Worm (Caenorhabditis elegans) whole organism, L1 larva: Measurements from ENCODE around the gene scc-3.
A peak's percentile ranks its signal among the peaks of the same experiment; 100 is the strongest.

ENCODE experiments used
- C04F5.9 ChIP-seq: sonication (generic microtip); optimal IDR thresholded peaks from 2 replicates; lab custom pipeline; 2016; ENCODE audit warnings: missing genetic modification characterization, missing compliant biosample characterization
- C34B4.2 ChIP-seq: sonication (generic microtip); optimal IDR thresholded peaks from 2 replicates; lab custom pipeline; 2017; ENCODE audit warnings: mild to moderate bottlenecking, missing genetic modification characterization, missing compliant biosample characterization
- Y116A8C.19 ChIP-seq: sonication (generic microtip); optimal IDR thresholded peaks from 2 replicates; lab custom pipeline; 2016; ENCODE audit warnings: missing compliant biosample characterization, missing genetic modification characterization, borderline replicate concordance
- aha-1 ChIP-seq: fragments of 150-350 bp; optimal IDR thresholded peaks from 2 replicates; lab custom pipeline; 2014; ENCODE audit warnings: missing biosample characterization, missing genetic modification characterization
- aly-2 ChIP-seq: fragments of 150-350 bp; optimal IDR thresholded peaks from 2 replicates; lab custom pipeline; 2014; ENCODE audit warnings: missing biosample characterization, missing genetic modification characterization
- blmp-1 ChIP-seq: fragments of 150-350 bp; optimal IDR thresholded peaks from 2 replicates; lab custom pipeline; 2014; ENCODE audit warnings: missing biosample characterization, missing genetic modification characterization
- ceh-63 ChIP-seq: fragments of 200-800 bp; sonication (Bioruptor generic); optimal IDR thresholded peaks from 2 replicates; lab custom pipeline; 2018; ENCODE audit warnings: mild to moderate bottlenecking, missing genetic modification characterization, missing compliant biosample characterization
- ceh-82 ChIP-seq, 3 experiments: fragments of 150-350 bp in 1 of 3; sonication (generic microtip) in 2 of 3; optimal IDR thresholded peaks; 2 replicates each; lab custom pipeline; 2014 to 2017; ENCODE audit warnings: missing biosample characterization in 3 of 3, missing genetic modification characterization in 3 of 3
- dpl-1 ChIP-seq, 3 experiments: fragments of 150-350 bp in 2 of 3; sonication (generic microtip) in 1 of 3; optimal IDR thresholded peaks; 2 replicates each; lab custom pipeline; 2014 to 2017; ENCODE audit warnings: missing biosample characterization in 3 of 3, missing genetic modification characterization in 3 of 3, missing genetic modification reagents in 3 of 3
- dsc-1 ChIP-seq: sonication (generic microtip); optimal IDR thresholded peaks from 2 replicates; lab custom pipeline; 2016; ENCODE audit warnings: mild to moderate bottlenecking, missing genetic modification characterization, missing compliant biosample characterization
- efl-1 ChIP-seq, 4 experiments: fragments of 150-350 bp; optimal IDR thresholded peaks in 3 of 4; peaks in 1 of 4; 1 replicate in 1 of 4; 2 replicates in 3 of 4; lab custom pipeline; 2014; ENCODE audit warnings: missing biosample characterization in 2 of 4, missing genetic modification characterization in 2 of 4, missing genetic modification reagents in 2 of 4
- egl-27 ChIP-seq, 2 experiments: fragments of 150-350 bp in 1 of 2; sonication (generic microtip); optimal IDR thresholded peaks; 3 replicates each; lab custom pipeline; 2017 to 2018; ENCODE audit warnings: missing biosample characterization in 2 of 2, missing genetic modification characterization in 2 of 2, missing genetic modification reagents in 2 of 2
- elt-2 ChIP-seq: sonication (generic microtip); optimal IDR thresholded peaks from 2 replicates; lab custom pipeline; 2016; ENCODE audit warnings: missing genetic modification characterization, mild to moderate bottlenecking, inconsistent platforms, missing compliant biosample characterization, missing genetic modification reagents
- elt-3 ChIP-seq, 6 experiments: fragments of 150-350 bp in 1 of 6; sonication (generic microtip); optimal IDR thresholded peaks; 2 replicates each; lab custom pipeline; 2017 to 2018; ENCODE audit warnings: missing biosample characterization in 6 of 6, missing genetic modification characterization in 6 of 6, inconsistent platforms in 1 of 6
- fkh-10 ChIP-seq: sonication (generic microtip); optimal IDR thresholded peaks from 2 replicates; lab custom pipeline; 2017; ENCODE audit warnings: missing biosample characterization, missing genetic modification reagents, missing genetic modification characterization
- fkh-4 ChIP-seq: sonication (generic microtip); optimal IDR thresholded peaks from 2 replicates; lab custom pipeline; 2016; ENCODE audit warnings: missing compliant biosample characterization, missing genetic modification characterization, borderline replicate concordance
- fkh-8 ChIP-seq: sonication (generic microtip); optimal IDR thresholded peaks from 2 replicates; lab custom pipeline; 2016; ENCODE audit warnings: mild to moderate bottlenecking, missing genetic modification characterization, missing compliant biosample characterization
- fos-1 ChIP-seq: fragments of 150-350 bp; optimal IDR thresholded peaks from 2 replicates; lab custom pipeline; 2014; ENCODE audit warnings: missing biosample characterization, missing genetic modification characterization
- grh-1 ChIP-seq: fragments of 200-800 bp; sonication (Bioruptor generic); IDR thresholded peaks from 2 replicates; pipeline ENCODE4 v1.3.6; 2022; ENCODE audit warnings: missing genetic modification reagents, missing genetic modification characterization, missing compliant biosample characterization
- isw-1 ChIP-seq: fragments of 200-800 bp; sonication (Bioruptor generic); IDR thresholded peaks from 2 replicates; pipeline ENCODE4 v1.3.6; 2022; ENCODE audit warnings: missing genetic modification characterization, missing compliant biosample characterization
- lin-14 ChIP-seq: fragments of 200-800 bp; sonication (Bioruptor generic); optimal IDR thresholded peaks from 2 replicates; lab custom pipeline; 2018; ENCODE audit warnings: mild to moderate bottlenecking, missing genetic modification characterization, moderate library complexity, missing compliant biosample characterization
- lin-35 ChIP-seq, 2 experiments: fragments of 150-350 bp; optimal IDR thresholded peaks; 2 replicates each; lab custom pipeline; 2014; ENCODE audit warnings: missing biosample characterization in 2 of 2, missing genetic modification characterization in 2 of 2, missing genetic modification reagents in 2 of 2
- lin-39 ChIP-seq: fragments of 150-350 bp; optimal IDR thresholded peaks from 2 replicates; lab custom pipeline; 2014; ENCODE audit warnings: missing biosample characterization, missing genetic modification reagents, missing genetic modification characterization
- lir-3 ChIP-seq: sonication (generic microtip); optimal IDR thresholded peaks from 2 replicates; lab custom pipeline; 2016; ENCODE audit warnings: mild to moderate bottlenecking, missing genetic modification characterization, moderate library complexity, missing compliant biosample characterization; ENCODE audit not compliant: poor library complexity
- mdl-1 ChIP-seq, 2 experiments: fragments of 150-350 bp; optimal IDR thresholded peaks; 2 replicates each; lab custom pipeline; 2014 to 2017; ENCODE audit warnings: missing biosample characterization in 2 of 2, missing genetic modification characterization in 2 of 2, inconsistent platforms in 1 of 2
- nhr-11 ChIP-seq: fragments of 150-350 bp; optimal IDR thresholded peaks from 2 replicates; lab custom pipeline; 2014; ENCODE audit warnings: missing biosample characterization, missing genetic modification characterization
- nhr-19 ChIP-seq: fragments of 200-800 bp; sonication (Bioruptor generic); conservative IDR thresholded peaks from 2 replicates; pipeline ENCODE4 v1.3.6; 2022; ENCODE audit warnings: missing genetic modification characterization, missing compliant biosample characterization
- nhr-237 ChIP-seq: fragments of 150-350 bp; optimal IDR thresholded peaks from 2 replicates; lab custom pipeline; 2014; ENCODE audit warnings: missing biosample characterization, missing genetic modification characterization
- nhr-28 ChIP-seq: fragments of 150-350 bp; optimal IDR thresholded peaks from 2 replicates; lab custom pipeline; 2014; ENCODE audit warnings: missing biosample characterization, missing genetic modification characterization
- nhr-47 ChIP-seq: sonication (generic microtip); optimal IDR thresholded peaks from 2 replicates; lab custom pipeline; 2016; ENCODE audit warnings: mild to moderate bottlenecking, missing genetic modification characterization, moderate library complexity, missing compliant biosample characterization
- nhr-85 ChIP-seq: sonication (generic microtip); peaks from one replicate; lab custom pipeline; 2016; ENCODE audit warnings: missing genetic modification characterization, inconsistent platforms, missing compliant biosample characterization
- nhr-90 ChIP-seq: sonication (generic microtip); optimal IDR thresholded peaks from 2 replicates; lab custom pipeline; 2016; ENCODE audit warnings: mild to moderate bottlenecking, missing genetic modification characterization, missing compliant biosample characterization; ENCODE audit not compliant: poor library complexity
- pag-3 ChIP-seq: sonication (generic microtip); optimal IDR thresholded peaks from 2 replicates; lab custom pipeline; 2017; ENCODE audit warnings: missing genetic modification characterization, mild to moderate bottlenecking, missing compliant biosample characterization, antibody characterized with exemption, borderline replicate concordance; ENCODE audit not compliant: insufficient read depth
- pax-3 ChIP-seq: fragments of 200-800 bp; sonication (Bioruptor generic); optimal IDR thresholded peaks from 2 replicates; lab custom pipeline; 2018; ENCODE audit warnings: mild to moderate bottlenecking, missing genetic modification characterization, moderate library complexity, missing compliant biosample characterization
- snpc-4 ChIP-seq: fragments of 150-350 bp; optimal IDR thresholded peaks from 2 replicates; lab custom pipeline; 2014; ENCODE audit warnings: missing biosample characterization, missing genetic modification characterization
- sptf-1 ChIP-seq: fragments of 150-350 bp; optimal IDR thresholded peaks from 2 replicates; lab custom pipeline; 2014; ENCODE audit warnings: missing biosample characterization, missing genetic modification characterization
- sup-37 ChIP-seq: fragments of 200-800 bp; sonication (Bioruptor generic); optimal IDR thresholded peaks from 2 replicates; lab custom pipeline; 2018; ENCODE audit warnings: mild to moderate bottlenecking, missing genetic modification characterization, missing compliant biosample characterization
- swsn-7 ChIP-seq: sonication (generic microtip); optimal IDR thresholded peaks from 2 replicates; lab custom pipeline; 2016; ENCODE audit warnings: missing genetic modification characterization, missing compliant biosample characterization
- tbx-2 ChIP-seq: sonication (generic microtip); optimal IDR thresholded peaks from 2 replicates; lab custom pipeline; 2016; ENCODE audit warnings: missing genetic modification characterization, missing compliant biosample characterization
- unc-86 ChIP-seq: sonication (generic microtip); optimal IDR thresholded peaks from 2 replicates; lab custom pipeline; 2016; ENCODE audit warnings: missing genetic modification characterization, missing compliant biosample characterization
- zag-1 ChIP-seq: fragments of 150-350 bp; optimal IDR thresholded peaks from 2 replicates; lab custom pipeline; 2014; ENCODE audit warnings: missing biosample characterization, missing genetic modification characterization
- ztf-4 ChIP-seq: fragments of 150-350 bp; optimal IDR thresholded peaks from 2 replicates; lab custom pipeline; 2014; ENCODE audit warnings: missing biosample characterization, missing genetic modification characterization

The scc-3 gene

DNA sequence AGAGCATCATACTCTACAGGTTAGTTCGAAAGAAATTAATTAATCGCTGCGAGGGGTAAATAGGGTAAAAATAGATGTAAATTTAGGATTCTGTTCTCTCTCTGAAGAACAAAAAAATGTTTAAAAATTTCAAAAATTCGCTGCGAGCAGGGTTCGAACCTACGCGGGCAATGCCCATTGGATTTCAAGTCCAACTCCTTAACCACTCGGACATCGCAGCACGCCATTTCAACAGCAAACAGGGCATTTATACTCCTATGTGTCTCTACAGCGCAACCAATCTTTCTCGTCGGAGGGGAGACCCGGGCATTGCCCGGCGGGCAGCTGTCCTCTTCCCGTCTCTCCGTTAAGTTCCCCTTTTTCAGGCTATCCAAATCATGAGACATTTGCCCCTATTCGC, 16.5 kb downstream of the scc-3 start (continued):
- TF ChIP-seq ceh-82 (tag; optimal IDR thresholded peaks at IDR 0.05; lab: Kevin White, UChicago): peak in 1 of 3 experiments; percentile 48
- no peak for TF ChIP-seq elt-2 (tag; lab: Kevin White, UChicago)
- TF ChIP-seq nhr-85: peak; percentile 46
- TF ChIP-seq dsc-1: peak; percentile 30
- no peak for TF ChIP-seq nhr-11 (tag; lab: Kevin White, UChicago)
- TF ChIP-seq aha-1 (tag; lab: Kevin White, UChicago): no peak
- no peak for TF ChIP-seq sptf-1 (tag; lab: Kevin White, UChicago)
- no peak for TF ChIP-seq zag-1
- no peak for TF ChIP-seq sup-37 (GFP tag; lab: Kevin White, UChicago)
- TF ChIP-seq elt-3 (tag; optimal IDR thresholded peaks at IDR 0.05; lab: Kevin White, UChicago): peak in 1 of 6 experiments; percentile 23
- TF ChIP-seq pax-3 (tag; lab: Kevin White, UChicago): peak; percentile 45
- peak; percentile 30 for TF ChIP-seq fkh-8
- no peak for TF ChIP-seq nhr-28 (tag; lab: Kevin White, UChicago)
- TF ChIP-seq nhr-90 (tag; lab: Kevin White, UChicago): peak; percentile 42
- TF ChIP-seq C04F5.9 (tag; lab: Kevin White, UChicago): no peak
- TF ChIP-seq grh-1 (GFP tag; lab: Robert Waterston, UW): no peak
- no peak for TF ChIP-seq isw-1 (GFP tag; lab: Robert Waterston, UW)
- TF ChIP-seq C34B4.2 (tag; lab: Kevin White, UChicago): no peak
- peak; percentile 54 for TF ChIP-seq nhr-19 (GFP tag; lab: Robert Waterston, UW)
- TF ChIP-seq lir-3 (tag; lab: Kevin White, UChicago): peak; percentile 9
- TF ChIP-seq ceh-63 (GFP tag; lab: Kevin White, UChicago): no peak
- peak; percentile 36 for TF ChIP-seq swsn-7
- TF ChIP-seq lin-35 (GFP tag; optimal IDR thresholded peaks at IDR 0.05; lab: Kevin White, UChicago): peak; percentile 20 to 66
- no peak for TF ChIP-seq pag-3 (tag; lab: Kevin White, UChicago)
- no peak for TF ChIP-seq fos-1 (tag; lab: Kevin White, UChicago)
- peak; percentile 61 for TF ChIP-seq nhr-47 (tag; lab: Kevin White, UChicago)
- peak; percentile 38 for TF ChIP-seq lin-14
- peak; percentile 3 to 44 (median 43) for TF ChIP-seq dpl-1 (GFP tag; optimal IDR thresholded peaks at IDR 0.05; lab: Kevin White, UChicago)
- TF ChIP-seq mdl-1 (tag; optimal IDR thresholded peaks at IDR 0.05; lab: Kevin White, UChicago): peak in 1 of 2 experiments; percentile 45
- no peak for TF ChIP-seq blmp-1 (tag; lab: Kevin White, UChicago)
- TF ChIP-seq snpc-4: no peak
- no peak for TF ChIP-seq Y116A8C.19 (tag; lab: Kevin White, UChicago)
- TF ChIP-seq tbx-2 (tag; lab: Kevin White, UChicago): peak; percentile 14
- no peak for TF ChIP-seq nhr-237 (tag; lab: Kevin White, UChicago)
- TF ChIP-seq fkh-4 (tag; lab: Kevin White, UChicago): no peak
- peak; percentile 3 for TF ChIP-seq ztf-4 (tag; lab: Kevin White, UChicago)
- TF ChIP-seq aly-2 (tag; lab: Kevin White, UChicago): peak; percentile 37
- peak; percentile 35 to 51 for TF ChIP-seq efl-1 (optimal IDR thresholded peaks at IDR 0.05; lab: Kevin White, UChicago)
- peak; percentile 41 to 93 for TF ChIP-seq efl-1 (GFP tag; optimal IDR thresholded peaks at IDR 0.05 in 1 of 2; lab: Kevin White, UChicago)
- no peak for TF ChIP-seq unc-86 (tag; lab: Kevin White, UChicago)
- no peak for TF ChIP-seq lin-39 (tag; lab: Kevin White, UChicago)
- TF ChIP-seq fkh-10 (GFP tag; lab: Kevin White, UChicago): no peak

DNA sequence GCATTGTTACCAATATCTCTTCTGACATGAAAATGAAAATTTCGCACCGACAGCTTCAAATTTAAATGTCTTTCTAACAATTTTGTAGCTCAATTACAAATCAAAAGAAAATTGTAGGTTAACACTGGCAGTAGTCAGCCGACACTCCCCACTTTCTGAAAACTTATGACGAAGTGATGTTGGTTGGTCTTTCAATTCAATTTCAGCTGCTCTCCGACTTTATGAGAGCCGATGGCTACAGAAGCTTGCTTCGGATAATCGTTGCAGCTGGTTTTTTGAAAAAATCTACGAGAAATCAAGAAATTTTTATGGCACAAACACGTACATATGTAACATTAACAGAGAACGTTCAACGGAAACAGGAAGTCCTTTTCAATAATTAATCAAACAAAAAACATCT, 21.1 kb downstream of the scc-3 start, which contains the start of gene sre-20:
TSS of gene sre-20 (minus strand) at position 101 of the 400 bp plus-strand sequence.
- TF ChIP-seq pax-3 (tag; lab: Kevin White, UChicago) (peak; percentile 41), fkh-8 (peak; percentile 7), egl-27 (tag; optimal IDR thresholded peaks at IDR 0.05; lab: Kevin White, UChicago) (no peak)
